Fruit fly (Drosophila melanogaster): ENCODE data around the gene CG43127.

DNA sequence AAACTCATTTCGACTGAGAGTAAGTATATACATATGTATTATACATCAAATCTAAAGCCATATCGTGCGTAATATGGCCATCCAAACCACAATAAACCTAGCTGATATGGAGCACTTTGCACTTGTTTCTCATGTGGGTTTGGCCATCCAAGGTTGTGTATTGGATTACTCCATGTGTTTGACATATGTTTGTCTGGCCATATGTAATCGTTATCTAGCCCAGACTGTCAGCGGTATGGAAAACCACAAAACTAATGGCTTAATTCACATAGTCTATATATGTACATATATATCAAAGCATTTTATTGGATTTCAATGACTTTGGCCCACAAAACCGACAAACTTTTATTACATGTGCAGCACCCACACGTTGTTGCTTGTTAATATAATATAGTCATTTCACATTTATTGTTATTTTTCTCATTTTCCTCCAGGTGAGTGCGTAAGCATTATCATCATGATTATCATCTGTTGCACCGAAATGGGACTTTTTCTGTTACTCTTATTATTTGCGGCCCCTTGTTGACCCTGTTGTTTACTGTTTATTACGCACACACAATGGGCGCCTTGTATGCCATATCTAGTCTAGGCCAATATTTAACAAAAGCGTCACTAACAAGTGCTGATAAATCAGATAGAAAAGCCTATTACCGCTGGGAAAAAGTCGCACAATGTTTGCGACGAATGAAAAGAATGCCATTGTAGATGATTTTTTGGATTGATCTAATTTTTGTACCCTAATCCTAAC is 31.2 kb upstream of the CG43127 start:
- TF ChIP-seq CG8478 (optimal IDR thresholded peaks at IDR 0.05) (no peak), CTCF (optimal IDR thresholded peaks at IDR 0.05) (no peak)
